Worm (Caenorhabditis elegans): Measurements from ENCODE around the gene thoc-2.

Gene thoc-2

DNA sequence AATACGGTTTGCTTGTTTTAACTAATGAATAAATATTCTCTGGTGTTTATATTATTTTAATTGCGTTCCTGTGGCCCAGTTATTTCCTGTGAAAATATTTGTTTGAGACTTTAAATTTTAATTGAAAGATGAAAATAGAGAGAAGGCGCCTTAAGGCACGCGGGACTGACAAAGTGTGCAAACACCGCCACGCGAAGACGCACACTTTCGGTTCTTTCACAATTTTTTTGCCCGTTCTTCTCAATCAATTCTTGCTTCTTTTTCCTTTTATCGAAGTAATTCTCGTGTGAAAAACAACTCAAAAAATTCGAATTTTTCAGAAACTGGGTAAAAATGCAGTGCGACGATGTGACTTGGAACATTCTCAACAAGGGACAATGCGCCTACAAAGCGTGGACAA, 11.3 kb downstream of the thoc-2 start, which contains the start of gene C16A3.6:
Gene C16A3.6 (plus strand): TSS at position 84 of the 400 bp plus-strand sequence.
- TF ChIP-seq lin-13 (GFP tag; optimal IDR thresholded peaks at IDR 0.05) = no peak
- TF ChIP-seq nhr-25 (tag; optimal IDR thresholded peaks at IDR 0.05) = no peak
- TF ChIP-seq ztf-11 (tag; optimal IDR thresholded peaks at IDR 0.05) = no peak
- peak; percentile 12 for TF ChIP-seq unc-55 (GFP tag; optimal IDR thresholded peaks at IDR 0.05)
- TF ChIP-seq egl-27 (tag; optimal IDR thresholded peaks at IDR 0.05) = no peak
- no peak for TF ChIP-seq blmp-1 (tag; optimal IDR thresholded peaks at IDR 0.05; ENCODE audit: insufficient read depth)
- peak; percentile 18 for TF ChIP-seq gmeb-1 (tag; optimal IDR thresholded peaks at IDR 0.05)
- TF ChIP-seq nhr-11 (tag; optimal IDR thresholded peaks at IDR 0.05) = no peak
- no peak for TF ChIP-seq ceh-16 (tag; optimal IDR thresholded peaks at IDR 0.05)
- peak; percentile 25 for TF ChIP-seq F13H6.1 (tag; optimal IDR thresholded peaks at IDR 0.05)
- no peak for TF ChIP-seq nhr-129 (tag; optimal IDR thresholded peaks at IDR 0.05)
- TF ChIP-seq nhr-77 (tag; optimal IDR thresholded peaks at IDR 0.05) = no peak
- peak; percentile 9 to 69 for TF ChIP-seq lsy-2 (tag; optimal IDR thresholded peaks at IDR 0.05)

DNA sequence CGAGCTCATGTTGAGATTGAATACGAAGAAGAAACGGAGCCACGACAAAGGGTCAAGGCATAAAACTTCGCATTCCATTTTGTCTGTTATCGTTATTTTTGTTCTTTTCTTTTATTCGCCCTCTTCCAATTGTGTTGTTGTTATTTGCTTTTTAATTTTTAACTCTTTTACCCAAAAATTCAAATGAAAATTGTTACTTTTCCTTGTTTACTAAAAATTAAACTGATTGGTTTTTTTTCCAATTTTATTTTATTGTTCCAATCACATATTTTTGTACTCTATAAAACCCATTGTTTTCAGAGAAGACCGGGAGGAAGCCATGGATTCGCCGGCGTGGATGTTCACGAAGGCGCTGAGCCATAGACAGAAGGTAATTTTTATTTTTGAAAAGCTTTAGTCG, 12.6 kb downstream of the thoc-2 start, which contains the start of gene C16A3.5:
Gene C16A3.5 (plus strand): TSS at position 301 of the 400 bp plus-strand sequence.
- no peak for TF ChIP-seq mab-5 (tag; optimal IDR thresholded peaks at IDR 0.05)
- no peak for TF ChIP-seq nhr-12 (tag; optimal IDR thresholded peaks at IDR 0.05)
- no peak for TF ChIP-seq unc-55 (GFP tag; optimal IDR thresholded peaks at IDR 0.05)

DNA sequence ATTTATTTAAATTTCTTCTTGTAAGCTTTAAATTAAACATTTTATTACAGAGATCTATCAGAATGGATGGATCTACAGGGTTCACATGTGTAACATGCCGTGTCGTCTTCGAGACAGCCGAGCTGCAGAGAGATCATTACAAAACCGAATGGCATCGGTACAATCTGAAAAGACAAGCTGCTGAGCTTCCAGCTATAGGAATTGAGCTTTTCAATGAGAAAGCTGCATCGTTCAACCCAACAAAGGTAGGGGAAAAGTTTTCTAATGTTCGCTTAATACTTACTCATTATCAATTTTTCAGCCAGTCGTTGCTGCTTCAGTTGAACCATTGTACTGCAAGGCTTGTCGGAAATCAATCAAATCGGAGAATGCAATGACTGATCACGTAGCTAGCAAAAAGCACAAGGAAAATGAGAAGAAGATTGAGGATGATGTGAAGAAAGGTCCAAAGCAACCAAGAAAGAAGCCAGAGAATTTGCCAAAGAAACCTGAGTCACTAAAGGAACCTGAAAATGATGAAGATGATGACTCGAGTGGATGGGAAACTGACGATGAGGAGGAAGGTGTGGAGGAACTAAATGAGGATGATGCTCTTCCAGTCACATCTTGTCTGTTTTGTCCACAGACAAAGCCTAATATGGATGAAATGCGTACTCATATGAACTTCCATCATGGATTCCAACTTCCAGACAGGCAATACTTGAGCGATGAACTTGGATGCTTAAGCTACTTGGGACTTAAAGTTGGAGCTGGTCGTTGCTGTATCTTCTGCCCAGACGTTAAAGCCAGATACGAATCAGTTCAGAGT, 13.9 kb downstream of the thoc-2 start, which contains the start of gene znf-622:
Gene znf-622 (plus strand): TSS at position 51 of the 808 bp plus-strand sequence.
- TF ChIP-seq C34F6.9 (tag; optimal IDR thresholded peaks at IDR 0.05) = no peak

DNA sequence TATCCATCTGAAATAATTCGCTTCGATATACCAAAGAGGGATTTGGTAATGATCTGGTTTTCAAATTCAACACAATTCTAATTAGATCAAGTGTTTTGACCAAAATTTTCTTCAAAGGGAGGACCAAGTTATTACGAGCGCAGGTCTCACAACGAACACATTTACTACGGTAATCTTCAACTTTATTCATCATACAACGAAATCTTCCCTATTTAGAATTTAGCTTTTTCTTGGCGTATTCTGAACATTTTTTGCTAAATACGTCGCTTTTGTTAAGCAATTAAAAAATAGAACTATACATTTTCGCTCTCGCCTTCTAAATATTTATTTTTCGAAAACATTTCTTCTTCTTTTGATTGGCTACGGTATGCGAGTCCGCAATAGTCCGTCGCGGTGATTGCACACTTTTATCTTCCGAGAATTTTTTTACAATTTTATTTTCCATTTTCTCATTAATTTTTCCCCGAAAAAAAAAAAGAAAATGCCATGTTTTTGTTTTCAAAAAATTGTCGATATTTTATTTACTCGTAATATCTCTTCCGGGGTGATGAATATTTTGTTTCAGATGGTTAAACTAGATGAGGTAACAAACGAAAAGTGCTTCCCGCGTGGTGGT, 15.3 kb downstream of the thoc-2 start, which contains the start of gene let-716:
Gene let-716 (plus strand): TSS at position 566 of the 616 bp plus-strand sequence.
- TF ChIP-seq skn-1 (tag; optimal IDR thresholded peaks at IDR 0.05) = no peak
- no peak for TF ChIP-seq nhr-11 (tag; optimal IDR thresholded peaks at IDR 0.05)
- TF ChIP-seq egl-27 (tag; optimal IDR thresholded peaks at IDR 0.05) = no peak
- TF ChIP-seq nhr-21 (tag; optimal IDR thresholded peaks at IDR 0.05) = peak; percentile 21
- TF ChIP-seq elt-1 (tag; optimal IDR thresholded peaks at IDR 0.05) = no peak
- no peak for TF ChIP-seq peb-1 (tag; optimal IDR thresholded peaks at IDR 0.05)
- TF ChIP-seq nhr-12 (tag; optimal IDR thresholded peaks at IDR 0.05) = no peak
- peak; percentile 6 for TF ChIP-seq fos-1 (tag; optimal IDR thresholded peaks at IDR 0.05)
- no peak for TF ChIP-seq mdl-1 (tag; optimal IDR thresholded peaks at IDR 0.05)
- no peak for TF ChIP-seq lin-39 (tag; optimal IDR thresholded peaks at IDR 0.05)
- TF ChIP-seq lin-11 (tag; optimal IDR thresholded peaks at IDR 0.05) = no peak
- no peak for TF ChIP-seq R02D3.7 (tag; optimal IDR thresholded peaks at IDR 0.05)
- no peak for TF ChIP-seq C34F6.9 (tag; optimal IDR thresholded peaks at IDR 0.05)
- TF ChIP-seq nhr-237 (tag; optimal IDR thresholded peaks at IDR 0.05) = no peak
- no peak for TF ChIP-seq ceh-16 (tag; optimal IDR thresholded peaks at IDR 0.05)
- no peak for TF ChIP-seq nhr-6 (tag; optimal IDR thresholded peaks at IDR 0.05)
- TF ChIP-seq blmp-1 (tag; optimal IDR thresholded peaks at IDR 0.05; ENCODE audit: insufficient read depth) = no peak
- TF ChIP-seq lsy-2 (tag; optimal IDR thresholded peaks at IDR 0.05) = peak; percentile 85 to 97
- TF ChIP-seq nhr-23 (tag; optimal IDR thresholded peaks at IDR 0.05) = no peak
- no peak for TF ChIP-seq ztf-11 (tag; optimal IDR thresholded peaks at IDR 0.05)
- no peak for TF ChIP-seq ztf-1 (GFP tag; conservative IDR thresholded peaks at IDR 0.05)
- no peak for TF ChIP-seq ztf-4 (tag; optimal IDR thresholded peaks at IDR 0.05)
- TF ChIP-seq crh-2 (tag; optimal IDR thresholded peaks at IDR 0.05) = peak; percentile 5
- TF ChIP-seq sma-3 (GFP tag; optimal IDR thresholded peaks at IDR 0.05) = no peak
- no peak for TF ChIP-seq mbf-1 (tag; optimal IDR thresholded peaks at IDR 0.05)
- TF ChIP-seq nhr-25 (tag; optimal IDR thresholded peaks at IDR 0.05) = no peak
- TF ChIP-seq unc-55 (GFP tag; optimal IDR thresholded peaks at IDR 0.05) = peak; percentile 51
- TF ChIP-seq Y55F3AM.14 (GFP tag; optimal IDR thresholded peaks at IDR 0.05) = no peak
- no peak for TF ChIP-seq sma-9 (GFP tag; optimal IDR thresholded peaks at IDR 0.05)
- TF ChIP-seq sma-9 (tag; optimal IDR thresholded peaks at IDR 0.05) = no peak
- no peak for TF ChIP-seq elt-3 (tag; optimal IDR thresholded peaks at IDR 0.05)
- TF ChIP-seq unc-39 (tag; optimal IDR thresholded peaks at IDR 0.05) = no peak
- TF ChIP-seq dmd-4 (tag; optimal IDR thresholded peaks at IDR 0.05) = no peak
- TF ChIP-seq mab-5 (tag; optimal IDR thresholded peaks at IDR 0.05) = no peak
- no peak for TF ChIP-seq zag-1 (tag; optimal IDR thresholded peaks at IDR 0.05)
